Worm (Caenorhabditis elegans) whole organism, mixed stage, embryonic: ENCODE data around the gene sri-37.

ENCODE experiments used
- blmp-1 ChIP-seq: fragments of 150-350 bp; optimal IDR thresholded peaks from 2 replicates; lab custom pipeline; 2014; ENCODE audit warnings: missing biosample characterization, missing genetic modification characterization
- ces-1 ChIP-seq: fragments of 150-350 bp; optimal IDR thresholded peaks from 2 replicates; lab custom pipeline; 2014; ENCODE audit warnings: missing biosample characterization, missing genetic modification reagents, missing genetic modification characterization
- hlh-1 ChIP-seq: fragments of 150-350 bp; optimal IDR thresholded peaks from 2 replicates; lab custom pipeline; 2014; ENCODE audit warnings: missing biosample characterization, missing genetic modification reagents, missing genetic modification characterization
- lsy-2 ChIP-seq: fragments of 150-350 bp; optimal IDR thresholded peaks from 2 replicates; lab custom pipeline; 2014; ENCODE audit warnings: missing biosample characterization, missing genetic modification characterization
- mep-1 ChIP-seq: fragments of 150-350 bp; optimal IDR thresholded peaks from 2 replicates; lab custom pipeline; 2017; ENCODE audit warnings: missing biosample characterization, missing genetic modification reagents, missing genetic modification characterization, inconsistent platforms
- nhr-12 ChIP-seq: fragments of 150-350 bp; optimal IDR thresholded peaks from 2 replicates; lab custom pipeline; 2014; ENCODE audit warnings: missing biosample characterization, missing genetic modification characterization
- nhr-237 ChIP-seq: fragments of 150-350 bp; optimal IDR thresholded peaks from 2 replicates; lab custom pipeline; 2014; ENCODE audit warnings: missing biosample characterization, missing genetic modification characterization
- nhr-28 ChIP-seq: fragments of 150-350 bp; optimal IDR thresholded peaks from 2 replicates; lab custom pipeline; 2014; ENCODE audit warnings: missing biosample characterization, missing genetic modification characterization
- nhr-76 ChIP-seq: sonication (generic microtip); optimal IDR thresholded peaks from 2 replicates; lab custom pipeline; 2017; ENCODE audit warnings: missing biosample characterization, missing genetic modification characterization
- pha-4 ChIP-seq: fragments of 150-350 bp; optimal IDR thresholded peaks from 2 replicates; lab custom pipeline; 2018; ENCODE audit warnings: missing biosample characterization, missing genetic modification reagents, missing genetic modification characterization
- snpc-4 ChIP-seq: fragments of 150-350 bp; optimal IDR thresholded peaks from 2 replicates; lab custom pipeline; 2014; ENCODE audit warnings: missing biosample characterization, missing genetic modification characterization
- unc-39 ChIP-seq: fragments of 150-350 bp; optimal IDR thresholded peaks from 2 replicates; lab custom pipeline; 2014; ENCODE audit warnings: missing biosample characterization, missing genetic modification characterization
- unc-62 ChIP-seq: fragments of 150-350 bp; optimal IDR thresholded peaks from 2 replicates; lab custom pipeline; 2014; ENCODE audit warnings: missing biosample characterization, missing genetic modification reagents, missing genetic modification characterization
- zip-8 ChIP-seq: fragments of 150-350 bp; optimal IDR thresholded peaks from 2 replicates; lab custom pipeline; 2014; ENCODE audit warnings: missing biosample characterization, missing genetic modification characterization

- TF ChIP-seq nhr-237 (tag; lab: Kevin White, UChicago), result no peak
- TF ChIP-seq nhr-76, result no peak
- no peak for TF ChIP-seq blmp-1
- no peak for TF ChIP-seq unc-39 (tag; lab: Kevin White, UChicago)
- no peak for TF ChIP-seq unc-62
- no peak for TF ChIP-seq hlh-1 (tag; lab: Kevin White, UChicago)
- TF ChIP-seq nhr-12, result no peak
- TF ChIP-seq snpc-4 (tag; lab: Kevin White, UChicago), result no peak
- no peak for TF ChIP-seq nhr-28 (tag; lab: Kevin White, UChicago)
- no peak for TF ChIP-seq pha-4 (tag; lab: Kevin White, UChicago)
- no peak for TF ChIP-seq lsy-2 (tag; lab: Kevin White, UChicago)
- no peak for TF ChIP-seq zip-8 (tag; lab: Kevin White, UChicago)
- no peak for TF ChIP-seq mep-1 (tag; lab: Kevin White, UChicago)
- no peak for TF ChIP-seq ces-1 (GFP tag; lab: Kevin White, UChicago)
These were observed 27.2 kb downstream of the sri-37 start, which contains the start of gene sri-47 for ce11 chrII:2656606-2657005.
